Worm (Caenorhabditis elegans) whole organism, L4 larva: Measurements from ENCODE around the gene F01D5.2.

Experiments
- R02D3.7 ChIP-seq: fragments of 150-350 bp; sonication (generic microtip); optimal IDR thresholded peaks from 3 replicates; lab custom pipeline; 2014; ENCODE audit warnings: missing biosample characterization, missing genetic modification characterization
- aly-2 ChIP-seq: sonication (generic microtip); optimal IDR thresholded peaks from 2 replicates; lab custom pipeline; 2018; ENCODE audit warnings: missing biosample characterization, missing genetic modification characterization
- ceh-20 ChIP-seq: fragments of 200-800 bp; sonication (Bioruptor generic); IDR thresholded peaks from 2 replicates; pipeline ENCODE4 v1.3.6; 2022; ENCODE audit warnings: missing genetic modification reagents, missing genetic modification characterization, missing compliant biosample characterization
- egl-43 ChIP-seq: fragments of 200-800 bp; sonication (Bioruptor generic); IDR thresholded peaks from 2 replicates; pipeline ENCODE4 v1.3.6; 2022; ENCODE audit warnings: missing genetic modification reagents, missing genetic modification characterization, missing compliant biosample characterization
- hmg-1.1 ChIP-seq: fragments of 200-800 bp; sonication (Bioruptor generic); IDR thresholded peaks from 2 replicates; pipeline ENCODE4 v1.3.6; 2022; ENCODE audit warnings: missing genetic modification reagents, missing genetic modification characterization, missing compliant biosample characterization
- madf-5 ChIP-seq, 2 experiments: fragments of 200-800 bp; sonication (Bioruptor generic); IDR thresholded peaks; 2 replicates each; pipeline ENCODE4 v1.3.6; 2022; ENCODE audit warnings: missing compliant biosample characterization in 2 of 2, missing genetic modification characterization in 2 of 2
- nhr-111 ChIP-seq: fragments of 200-800 bp; sonication (Bioruptor generic); optimal IDR thresholded peaks from 2 replicates; lab custom pipeline; 2018; ENCODE audit warnings: mild to moderate bottlenecking, missing genetic modification characterization, missing compliant biosample characterization
- nhr-28 ChIP-seq: fragments of 150-350 bp; optimal IDR thresholded peaks from 2 replicates; lab custom pipeline; 2014; ENCODE audit warnings: missing biosample characterization, missing genetic modification characterization
- set-16 ChIP-seq: fragments of 200-800 bp; sonication (Bioruptor generic); IDR thresholded peaks from 2 replicates; pipeline ENCODE4 v1.3.6; 2022; ENCODE audit warnings: missing genetic modification reagents, missing genetic modification characterization, missing compliant biosample characterization
- snpc-1.2 ChIP-seq: fragments of 200-800 bp; sonication (Bioruptor generic); IDR thresholded peaks from 2 replicates; pipeline ENCODE4 v1.3.6; 2022; ENCODE audit warnings: missing genetic modification reagents, missing genetic modification characterization, missing compliant biosample characterization

Gene F01D5.2

DNA sequence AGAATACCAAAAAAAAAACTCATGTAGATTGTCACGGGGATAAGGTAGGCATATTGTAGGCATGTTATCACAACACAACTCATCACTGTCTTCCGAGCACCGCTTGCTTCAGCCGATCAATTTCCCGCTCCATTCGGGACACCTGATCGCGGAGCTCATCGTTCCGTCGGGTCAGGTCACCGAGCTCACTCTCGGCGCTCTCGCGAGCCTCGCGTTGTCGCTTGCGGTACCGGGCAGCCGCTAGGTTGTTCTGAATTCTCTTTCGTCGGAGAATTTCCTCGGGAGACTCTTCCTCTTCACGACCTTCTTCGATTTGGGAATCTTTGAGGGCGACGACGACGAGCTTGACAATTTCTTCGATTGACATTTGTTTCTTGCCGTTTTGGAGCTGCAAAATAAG, 46.9 kb downstream of the F01D5.2 start:
- no peak for TF ChIP-seq nhr-28 (tag; lab: Kevin White, UChicago)
- no peak for TF ChIP-seq aly-2 (tag; lab: Kevin White, UChicago)
- TF ChIP-seq R02D3.7 (tag; lab: Kevin White, UChicago), result no peak
- 0 out of 2 replicates have a peak, but pooled peaks have one; percentile 56 for TF ChIP-seq egl-43 (GFP tag; lab: Robert Waterston, UW)
- no peak for TF ChIP-seq madf-5 (GFP tag; IDR thresholded peaks at IDR 0.05; lab: Robert Waterston, UW)
- peak; percentile 94 for TF ChIP-seq set-16 (GFP tag; lab: Robert Waterston, UW)
- no peak for TF ChIP-seq nhr-111
- TF ChIP-seq, all 104 proteins: peak for 2

DNA sequence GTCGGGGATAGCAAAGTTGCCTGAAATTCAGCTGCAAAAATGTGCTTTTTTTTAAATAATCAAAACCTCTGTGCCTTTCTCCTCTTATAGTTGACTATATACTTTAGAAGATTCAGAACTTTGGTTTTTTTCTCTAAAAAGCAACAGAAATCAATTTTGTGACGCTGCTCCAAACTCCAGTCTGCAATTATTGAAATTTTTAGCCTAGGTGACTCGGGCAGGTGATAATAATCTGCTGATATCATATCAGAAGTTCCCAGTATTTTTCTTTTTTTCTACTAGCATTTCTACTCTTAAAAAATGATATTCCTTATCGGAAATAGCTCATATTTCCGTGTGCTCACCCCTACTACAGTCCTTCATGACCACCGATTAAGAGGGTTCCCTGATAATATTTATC, 49.6 kb downstream of the F01D5.2 start, which contains the start of gene sre-44:
Gene sre-44, plus strand, starts transcription at position 301 of the 400 bp plus-strand sequence.
- TF ChIP-seq ceh-20 (GFP tag; lab: Robert Waterston, UW) (no peak), R02D3.7 (tag; lab: Kevin White, UChicago) (no peak), snpc-1.2 (no peak), hmg-1.1 (no peak)
